Worm (Caenorhabditis elegans) whole organism, mixed stage, embryonic: ENCODE measurements around the gene R02F2.1.

Experiments used
- M03D4.4 ChIP-seq: sonication (generic microtip); optimal IDR thresholded peaks from 2 replicates; lab custom pipeline; 2017; ENCODE audit warnings: mild to moderate bottlenecking, missing genetic modification characterization, missing compliant biosample characterization
- lin-13 ChIP-seq: fragments of 150-350 bp; optimal IDR thresholded peaks from 2 replicates; lab custom pipeline; 2014; ENCODE audit warnings: missing biosample characterization, missing genetic modification characterization
- nhr-237 ChIP-seq: fragments of 150-350 bp; optimal IDR thresholded peaks from 2 replicates; lab custom pipeline; 2014; ENCODE audit warnings: missing biosample characterization, missing genetic modification characterization

- TF ChIP-seq nhr-237 (tag; lab: Kevin White, UChicago) (no peak), M03D4.4 (no peak), lin-13 (tag; lab: Kevin White, UChicago) (no peak)
Observed at ce11 chrIII:5503669-5504068, 2.0 kb downstream of the R02F2.1 start.
